Fruit fly (Drosophila melanogaster): ENCODE results near the gene CG42540.

DNA sequence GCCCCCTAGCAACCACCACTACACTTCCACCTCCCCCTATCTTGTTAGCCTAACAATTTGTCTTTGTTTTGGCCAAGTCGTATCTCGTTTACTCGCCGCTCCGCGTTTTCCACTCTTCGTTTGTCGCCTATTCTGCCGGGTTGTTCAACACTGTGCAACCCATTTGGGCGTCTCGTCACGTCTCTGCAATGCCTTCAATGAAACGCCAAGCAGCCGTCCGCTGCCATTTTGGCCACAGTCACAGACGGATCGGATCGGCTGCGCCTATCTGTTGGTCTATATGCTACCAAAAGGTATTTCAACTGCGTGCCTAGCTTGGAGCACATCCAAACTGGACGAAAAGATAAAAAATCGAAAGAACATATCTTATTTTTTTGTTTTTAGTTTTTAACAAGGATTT, 39.5 kb upstream of the CG42540 start:
- no peak for TF ChIP-seq CG8478 (optimal IDR thresholded peaks at IDR 0.05)
- no peak for TF ChIP-seq psq (optimal IDR thresholded peaks at IDR 0.05)
- no peak for TF ChIP-seq usp (GFP tag; optimal IDR thresholded peaks at IDR 0.05)
- no peak for TF ChIP-seq EcR (GFP tag; optimal IDR thresholded peaks at IDR 0.05)
- no peak for TF ChIP-seq pan (optimal IDR thresholded peaks at IDR 0.05)
- no peak for TF ChIP-seq Dll (optimal IDR thresholded peaks at IDR 0.05)

Data from whole organism.